Worm (Caenorhabditis elegans) whole organism, L2 larva: ENCODE data around the gene K07C5.3.

Experiments
- C34F6.9 ChIP-seq: fragments of 150-350 bp; optimal IDR thresholded peaks from 2 replicates; lab custom pipeline; 2014; ENCODE audit warnings: missing biosample characterization, missing genetic modification characterization
- F13H6.1 ChIP-seq: sonication (generic microtip); optimal IDR thresholded peaks from 2 replicates; lab custom pipeline; 2016; ENCODE audit warnings: missing genetic modification characterization, missing compliant biosample characterization
- alr-1 ChIP-seq: fragments of 150-350 bp; optimal IDR thresholded peaks from 2 replicates; lab custom pipeline; 2014; ENCODE audit warnings: missing biosample characterization, missing genetic modification characterization
- blmp-1 ChIP-seq: sonication (generic microtip); optimal IDR thresholded peaks from 2 replicates; lab custom pipeline; 2017; ENCODE audit warnings: missing genetic modification characterization, mild to moderate bottlenecking, missing compliant biosample characterization, antibody characterized with exemption, moderate library complexity; ENCODE audit not compliant: insufficient read depth
- ceh-16 ChIP-seq: fragments of 150-350 bp; optimal IDR thresholded peaks from 2 replicates; lab custom pipeline; 2014; ENCODE audit warnings: missing biosample characterization, missing genetic modification characterization
- crh-2 ChIP-seq: sonication (generic microtip); optimal IDR thresholded peaks from 2 replicates; lab custom pipeline; 2017; ENCODE audit warnings: missing biosample characterization, missing genetic modification characterization
- egl-27 ChIP-seq: sonication (generic microtip); optimal IDR thresholded peaks from 3 replicates; lab custom pipeline; 2017; ENCODE audit warnings: missing biosample characterization, missing genetic modification reagents, missing genetic modification characterization
- elt-1 ChIP-seq: fragments of 150-350 bp; optimal IDR thresholded peaks from 2 replicates; lab custom pipeline; 2014; ENCODE audit warnings: missing biosample characterization, missing genetic modification characterization
- fos-1 ChIP-seq: fragments of 150-350 bp; optimal IDR thresholded peaks from 2 replicates; lab custom pipeline; 2014; ENCODE audit warnings: missing biosample characterization, missing genetic modification characterization
- gmeb-1 ChIP-seq: fragments of 150-350 bp; optimal IDR thresholded peaks from 2 replicates; lab custom pipeline; 2014; ENCODE audit warnings: missing biosample characterization, missing genetic modification characterization
- lin-11 ChIP-seq: fragments of 150-350 bp; sonication (generic microtip); optimal IDR thresholded peaks from 2 replicates; lab custom pipeline; 2014; ENCODE audit warnings: missing biosample characterization, missing genetic modification characterization, inconsistent platforms, mixed read lengths
- lin-13 ChIP-seq: fragments of 150-350 bp; optimal IDR thresholded peaks from 2 replicates; lab custom pipeline; 2014; ENCODE audit warnings: missing biosample characterization, missing genetic modification reagents, missing genetic modification characterization
- lin-39 ChIP-seq: fragments of 150-350 bp; optimal IDR thresholded peaks from 2 replicates; lab custom pipeline; 2014; ENCODE audit warnings: missing biosample characterization, missing genetic modification reagents, missing genetic modification characterization
- lsy-2 ChIP-seq, 2 experiments: fragments of 150-350 bp in 1 of 2; sonication (generic microtip) in 1 of 2; optimal IDR thresholded peaks; 2 replicates each; lab custom pipeline; 2014 to 2017; ENCODE audit warnings: missing biosample characterization in 2 of 2, missing genetic modification characterization in 2 of 2
- mab-5 ChIP-seq: fragments of 150-350 bp; optimal IDR thresholded peaks from 2 replicates; lab custom pipeline; 2014; ENCODE audit warnings: missing biosample characterization, missing genetic modification characterization
- mdl-1 ChIP-seq, 2 experiments: fragments of 150-350 bp in 1 of 2; sonication (generic microtip) in 1 of 2; optimal IDR thresholded peaks; 2 replicates each; lab custom pipeline; 2017; ENCODE audit warnings: missing biosample characterization in 2 of 2, missing genetic modification characterization in 2 of 2
- nhr-10 ChIP-seq: sonication (generic microtip); optimal IDR thresholded peaks from 2 replicates; lab custom pipeline; 2017; ENCODE audit warnings: missing biosample characterization, missing genetic modification characterization
- nhr-11 ChIP-seq: fragments of 150-350 bp; optimal IDR thresholded peaks from 2 replicates; lab custom pipeline; 2014; ENCODE audit warnings: missing biosample characterization, missing genetic modification characterization
- nhr-12 ChIP-seq: fragments of 150-350 bp; optimal IDR thresholded peaks from 2 replicates; lab custom pipeline; 2014; ENCODE audit warnings: missing biosample characterization, missing genetic modification characterization
- nhr-129 ChIP-seq: fragments of 150-350 bp; optimal IDR thresholded peaks from 2 replicates; lab custom pipeline; 2014; ENCODE audit warnings: missing biosample characterization, missing genetic modification characterization
- nhr-21 ChIP-seq: fragments of 150-350 bp; optimal IDR thresholded peaks from 2 replicates; lab custom pipeline; 2014; ENCODE audit warnings: missing biosample characterization, missing genetic modification characterization
- nhr-237 ChIP-seq: fragments of 150-350 bp; optimal IDR thresholded peaks from 2 replicates; lab custom pipeline; 2014; ENCODE audit warnings: missing biosample characterization, missing genetic modification characterization
- nhr-25 ChIP-seq: fragments of 150-350 bp; sonication (generic microtip); optimal IDR thresholded peaks from 3 replicates; lab custom pipeline; 2014; ENCODE audit warnings: missing biosample characterization, missing genetic modification characterization
- nhr-77 ChIP-seq: fragments of 150-350 bp; optimal IDR thresholded peaks from 2 replicates; lab custom pipeline; 2014; ENCODE audit warnings: missing biosample characterization, missing genetic modification characterization
- peb-1 ChIP-seq: fragments of 150-350 bp; optimal IDR thresholded peaks from 2 replicates; lab custom pipeline; 2014; ENCODE audit warnings: missing biosample characterization, missing genetic modification characterization
- sem-4 ChIP-seq: fragments of 150-350 bp; optimal IDR thresholded peaks from 2 replicates; lab custom pipeline; 2014; ENCODE audit warnings: missing biosample characterization, missing genetic modification reagents, missing genetic modification characterization
- sma-3 ChIP-seq: sonication (generic microtip); optimal IDR thresholded peaks from 2 replicates; lab custom pipeline; 2016; ENCODE audit warnings: missing genetic modification reagents, missing genetic modification characterization, missing compliant biosample characterization
- sma-9 ChIP-seq, 2 experiments: fragments of 150-350 bp in 1 of 2; sonication (generic microtip) in 1 of 2; optimal IDR thresholded peaks; 2 replicates each; lab custom pipeline; 2014 to 2016; ENCODE audit warnings: missing genetic modification characterization in 2 of 2, mild to moderate bottlenecking in 1 of 2, missing biosample characterization in 1 of 2, missing compliant biosample characterization in 1 of 2, missing genetic modification reagents in 1 of 2, moderate library complexity in 1 of 2
- snpc-4 ChIP-seq: fragments of 150-350 bp; optimal IDR thresholded peaks from 2 replicates; lab custom pipeline; 2014; ENCODE audit warnings: missing biosample characterization, missing genetic modification characterization
- unc-39 ChIP-seq: fragments of 150-350 bp; optimal IDR thresholded peaks from 2 replicates; lab custom pipeline; 2014; ENCODE audit warnings: missing biosample characterization, missing genetic modification characterization
- unc-55 ChIP-seq: fragments of 150-350 bp; sonication (generic microtip); optimal IDR thresholded peaks from 3 replicates; lab custom pipeline; 2014; ENCODE audit warnings: missing biosample characterization, missing genetic modification reagents, missing genetic modification characterization
- unc-62 ChIP-seq: fragments of 150-350 bp; optimal IDR thresholded peaks from 2 replicates; lab custom pipeline; 2014; ENCODE audit warnings: missing biosample characterization, missing genetic modification reagents, missing genetic modification characterization
- zag-1 ChIP-seq: fragments of 150-350 bp; optimal IDR thresholded peaks from 2 replicates; lab custom pipeline; 2014; ENCODE audit warnings: missing biosample characterization, missing genetic modification characterization
- ztf-11 ChIP-seq: sonication (generic microtip); optimal IDR thresholded peaks from 2 replicates; lab custom pipeline; 2017; ENCODE audit warnings: missing biosample characterization, missing genetic modification characterization
- ztf-4 ChIP-seq: fragments of 150-350 bp; optimal IDR thresholded peaks from 2 replicates; lab custom pipeline; 2014; ENCODE audit warnings: missing biosample characterization, missing genetic modification characterization

The K07C5.3 gene

DNA sequence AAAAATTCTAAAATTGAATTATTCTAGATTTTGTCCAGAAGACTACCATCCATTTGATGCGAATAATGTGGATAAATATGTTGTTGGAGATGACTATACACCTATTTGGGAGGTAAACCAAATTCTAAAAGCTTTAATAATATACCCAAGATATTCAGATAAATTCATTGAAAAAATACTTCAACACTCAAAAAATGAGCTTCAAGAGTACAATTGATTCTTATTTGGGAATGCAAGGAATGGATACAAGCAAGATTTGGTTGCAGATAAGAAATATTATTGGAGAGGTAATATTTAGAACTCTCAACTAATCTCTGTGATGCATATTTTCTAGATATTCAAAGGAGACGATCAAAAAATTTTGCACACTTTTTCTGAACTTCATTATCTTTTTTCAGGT, 17.4 kb downstream of the K07C5.3 start:
- TF ChIP-seq ceh-16 (tag; lab: Kevin White, UChicago) (no peak), nhr-11 (tag; lab: Kevin White, UChicago) (no peak), peb-1 (tag; lab: Kevin White, UChicago) (no peak), unc-39 (tag; lab: Kevin White, UChicago) (no peak), elt-1 (tag; lab: Kevin White, UChicago) (no peak), nhr-10 (tag; lab: Kevin White, UChicago) (no peak), nhr-21 (tag; lab: Kevin White, UChicago) (no peak), unc-55 (GFP tag; lab: Kevin White, UChicago) (no peak), unc-62 (GFP tag; lab: Kevin White, UChicago) (no peak), fos-1 (tag; lab: Kevin White, UChicago) (no peak), egl-27 (tag; lab: Kevin White, UChicago) (no peak), zag-1 (no peak), mdl-1 (tag; optimal IDR thresholded peaks at IDR 0.05; lab: Kevin White, UChicago) (no peak), alr-1 (no peak), lsy-2 (tag; optimal IDR thresholded peaks at IDR 0.05; lab: Kevin White, UChicago) (no peak), nhr-237 (tag; lab: Kevin White, UChicago) (no peak), snpc-4 (tag; lab: Kevin White, UChicago) (no peak), mab-5 (tag; lab: Kevin White, UChicago) (no peak), nhr-77 (tag; lab: Kevin White, UChicago) (no peak), nhr-12 (tag; lab: Kevin White, UChicago) (no peak)
- TF ChIP-seq, all 48 proteins: peak for 0

DNA sequence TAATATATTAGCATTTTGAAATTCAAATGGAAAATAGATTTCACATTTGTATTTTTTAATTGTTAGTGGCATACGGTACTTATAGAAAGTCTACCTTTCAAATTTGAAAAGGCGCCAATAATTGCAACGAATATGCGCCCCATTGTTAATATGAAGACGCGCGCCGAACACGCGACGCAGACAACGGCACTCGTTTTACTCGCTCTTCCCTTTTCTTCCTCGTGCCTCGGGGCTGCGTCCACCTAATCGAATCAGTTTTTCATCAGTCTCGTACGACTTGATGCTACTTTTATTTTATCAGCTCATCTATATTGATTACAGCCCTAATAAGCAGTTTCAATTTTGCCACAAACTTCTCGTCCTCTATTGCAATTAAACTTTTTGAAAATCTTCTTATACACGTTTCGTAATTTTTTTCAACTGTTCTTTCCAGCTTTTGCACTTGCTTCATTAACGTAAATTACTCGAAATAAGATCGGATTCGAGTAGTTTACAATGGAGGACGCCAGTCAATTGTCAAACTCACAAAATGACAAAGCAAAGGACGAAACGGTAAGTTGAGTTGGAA, 19.1 kb downstream of the K07C5.3 start, which contains the start of gene cash-1:
Gene cash-1 (plus strand): TSS at position 432 of the 568 bp plus-strand sequence.
- peak; percentile 71 for TF ChIP-seq nhr-129 (tag; lab: Kevin White, UChicago)
- TF ChIP-seq F13H6.1 (tag; lab: Kevin White, UChicago): peak; percentile 24
- peak; percentile 7 for TF ChIP-seq blmp-1 (tag; lab: Kevin White, UChicago)
- peak in 1 of 2 experiments; percentile 45 for TF ChIP-seq mdl-1 (tag; optimal IDR thresholded peaks at IDR 0.05; lab: Kevin White, UChicago)
- TF ChIP-seq nhr-10 (tag; lab: Kevin White, UChicago): no peak
- peak; percentile 58 for TF ChIP-seq sma-9 (GFP tag; optimal IDR thresholded peaks at IDR 0.05; lab: Kevin White, UChicago)
- TF ChIP-seq sma-9 (tag; optimal IDR thresholded peaks at IDR 0.05; lab: Kevin White, UChicago): no peak
- TF ChIP-seq sem-4: peak; percentile 48
- peak; percentile 75 for TF ChIP-seq crh-2
- peak; percentile 78 for TF ChIP-seq gmeb-1 (tag; lab: Kevin White, UChicago)
- TF ChIP-seq lin-13 (GFP tag; lab: Kevin White, UChicago): peak; percentile 72
- TF ChIP-seq fos-1 (tag; lab: Kevin White, UChicago): peak; percentile 59
- peak; percentile 46 for TF ChIP-seq nhr-25
- no peak for TF ChIP-seq egl-27 (tag; lab: Kevin White, UChicago)
- TF ChIP-seq sma-3 (GFP tag; lab: Kevin White, UChicago): peak; percentile 57
- no peak for TF ChIP-seq unc-55 (GFP tag; lab: Kevin White, UChicago)
- peak; percentile 66 for TF ChIP-seq C34F6.9
- TF ChIP-seq snpc-4 (tag; lab: Kevin White, UChicago): peak; percentile 45
- peak; percentile 7 for TF ChIP-seq lin-11 (tag; lab: Kevin White, UChicago)
- TF ChIP-seq lsy-2 (tag; optimal IDR thresholded peaks at IDR 0.05; lab: Kevin White, UChicago): peak in 1 of 2 experiments; percentile 74
- TF ChIP-seq nhr-11 (tag; lab: Kevin White, UChicago): no peak
- peak; percentile 6 for TF ChIP-seq nhr-21 (tag; lab: Kevin White, UChicago)
- no peak for TF ChIP-seq mab-5 (tag; lab: Kevin White, UChicago)

DNA sequence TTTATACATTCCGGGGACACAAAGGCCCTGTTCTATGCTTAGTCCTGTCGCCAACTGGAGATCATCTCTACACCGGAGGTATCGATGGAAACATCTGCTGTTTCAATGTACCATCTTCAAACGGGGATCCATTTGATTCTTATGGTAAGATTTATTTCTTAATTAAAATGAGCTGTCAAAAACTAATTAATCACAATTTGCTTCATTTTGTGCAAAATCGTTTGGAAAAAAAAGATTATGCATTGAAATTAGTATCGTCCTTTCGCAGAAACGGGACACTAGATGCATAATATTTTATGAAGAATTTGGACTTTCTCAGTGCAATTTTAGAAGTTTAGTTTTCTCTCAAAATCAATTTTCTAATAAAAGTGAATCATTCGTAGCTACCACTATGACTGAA, 21.0 kb downstream of the K07C5.3 start:
- TF ChIP-seq ztf-4 (no peak), sem-4 (no peak), nhr-10 (tag; lab: Kevin White, UChicago) (no peak), egl-27 (tag; lab: Kevin White, UChicago) (no peak), peb-1 (tag; lab: Kevin White, UChicago) (no peak), lin-39 (tag; lab: Kevin White, UChicago) (no peak), snpc-4 (tag; lab: Kevin White, UChicago) (no peak), blmp-1 (tag; lab: Kevin White, UChicago) (no peak), alr-1 (no peak), ztf-11 (no peak), mab-5 (tag; lab: Kevin White, UChicago) (no peak)
